Worm (Caenorhabditis elegans): ENCODE data around the gene fbxb-55.

- TF ChIP-seq W03F9.2 (tag; optimal IDR thresholded peaks at IDR 0.05): no peak
- TF ChIP-seq him-1 (tag; optimal IDR thresholded peaks at IDR 0.05): no peak
Observed at ce11 chrIV:4047628-4048027, 21.0 kb upstream of the fbxb-55 start.

Data from whole organism, L4/young adult.